Worm (Caenorhabditis elegans) whole organism, midembryonic: ENCODE data around the gene kup-1.

Experiments
- T22C8.4 ChIP-seq: fragments of 200-800 bp; sonication (Bioruptor generic); IDR thresholded peaks from 2 replicates; pipeline ENCODE4 v1.3.6; 2022; ENCODE audit warnings: missing genetic modification characterization, missing compliant biosample characterization
- cog-1 ChIP-seq: sonication (generic microtip); optimal IDR thresholded peaks from 2 replicates; lab custom pipeline; 2016; ENCODE audit warnings: missing genetic modification characterization, missing compliant biosample characterization
- flt-1 ChIP-seq: fragments of 200-800 bp; sonication (Bioruptor generic); IDR thresholded peaks from 2 replicates; pipeline ENCODE4 v1.3.6; 2022; ENCODE audit warnings: missing genetic modification characterization, missing compliant biosample characterization
- klf-2 ChIP-seq: fragments of 200-800 bp; sonication (Bioruptor generic); conservative IDR thresholded peaks from 2 replicates; pipeline ENCODE4 v1.3.6; 2022; ENCODE audit warnings: missing genetic modification reagents, missing genetic modification characterization, missing compliant biosample characterization
- med-1 ChIP-seq: sonication (generic microtip); optimal IDR thresholded peaks from 2 replicates; lab custom pipeline; 2017; ENCODE audit warnings: missing genetic modification characterization, mild to moderate bottlenecking, missing compliant biosample characterization, antibody characterized with exemption, missing genetic modification reagents; ENCODE audit not compliant: insufficient read depth
- tab-1 ChIP-seq: fragments of 200-800 bp; sonication (Bioruptor generic); IDR thresholded peaks from 2 replicates; pipeline ENCODE4 v1.3.6; 2022; ENCODE audit warnings: missing genetic modification characterization, missing compliant biosample characterization
- ztf-29 ChIP-seq: fragments of 200-800 bp; sonication (Bioruptor generic); IDR thresholded peaks from 2 replicates; pipeline ENCODE4 v1.3.6; 2022; ENCODE audit warnings: missing genetic modification reagents, missing genetic modification characterization, missing compliant biosample characterization

DNA sequence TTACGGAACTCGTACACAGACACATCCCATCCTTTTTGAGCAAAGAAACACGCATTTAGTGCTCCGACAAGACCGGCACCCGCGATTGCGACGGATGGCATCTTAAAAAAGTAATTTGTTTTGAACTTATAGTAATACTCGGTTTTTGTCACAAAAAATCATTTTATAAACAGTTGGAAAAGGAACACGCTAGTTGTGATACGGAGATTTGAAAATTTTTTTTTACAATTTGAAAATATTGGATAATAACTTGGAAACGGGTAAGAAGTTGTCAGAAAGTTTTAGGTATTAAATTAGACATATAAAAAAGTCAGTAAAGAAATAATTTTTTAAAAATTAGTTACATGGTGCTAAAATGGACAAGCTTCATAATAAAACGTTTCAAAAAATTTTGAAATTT is 29.7 kb upstream of the kup-1 start, which contains the start of gene kmo-1:
- TF ChIP-seq ztf-29 (GFP tag; lab: Robert Waterston, UW) (no peak), med-1 (GFP tag; lab: Kevin White, UChicago) (no peak), klf-2 (GFP tag; lab: Robert Waterston, UW) (no peak), tab-1 (GFP tag; lab: Robert Waterston, UW) (no peak), flt-1 (GFP tag; lab: Robert Waterston, UW) (no peak), cog-1 (tag; lab: Kevin White, UChicago) (no peak), T22C8.4 (no peak)
